Worm (Caenorhabditis elegans): ENCODE results near the gene Y51H7C.9.

Y51H7C.9 gene

DNA sequence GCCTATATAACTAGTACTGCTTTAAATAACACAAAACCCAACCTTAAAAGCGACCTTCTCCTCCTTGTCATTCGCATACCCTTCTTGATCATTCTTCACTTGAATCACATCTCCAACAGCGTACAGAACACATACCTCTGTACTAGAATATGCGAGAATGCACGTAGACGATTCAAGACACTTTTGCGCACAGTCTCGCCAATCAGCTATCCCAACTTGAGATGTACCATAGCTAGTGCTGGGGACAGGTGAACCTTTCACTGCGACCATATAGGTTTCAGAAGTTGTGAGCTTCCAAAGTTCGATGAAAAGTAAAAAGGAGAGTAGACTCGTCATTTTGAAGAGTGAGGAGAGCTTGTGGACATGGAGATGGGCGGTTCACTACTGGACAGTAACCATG, 13.6 kb downstream of the Y51H7C.9 start, which contains the start of gene F54D12.8:
Gene F54D12.8 (minus strand): TSS at position 336 of the 400 bp plus-strand sequence.
- TF ChIP-seq T22C8.4 (GFP tag; IDR thresholded peaks at IDR 0.05) (no peak), klf-2 (GFP tag; conservative IDR thresholded peaks at IDR 0.05) (no peak), flt-1 (GFP tag; IDR thresholded peaks at IDR 0.05) (no peak), tab-1 (GFP tag; IDR thresholded peaks at IDR 0.05) (no peak), ztf-29 (GFP tag; IDR thresholded peaks at IDR 0.05) (no peak), ztf-23 (GFP tag; IDR thresholded peaks at IDR 0.05) (no peak), cog-1 (tag; optimal IDR thresholded peaks at IDR 0.05) (no peak), med-1 (GFP tag; optimal IDR thresholded peaks at IDR 0.05; ENCODE audit: insufficient read depth) (no peak), ref-1 (GFP tag; conservative IDR thresholded peaks at IDR 0.05) (no peak)

DNA sequence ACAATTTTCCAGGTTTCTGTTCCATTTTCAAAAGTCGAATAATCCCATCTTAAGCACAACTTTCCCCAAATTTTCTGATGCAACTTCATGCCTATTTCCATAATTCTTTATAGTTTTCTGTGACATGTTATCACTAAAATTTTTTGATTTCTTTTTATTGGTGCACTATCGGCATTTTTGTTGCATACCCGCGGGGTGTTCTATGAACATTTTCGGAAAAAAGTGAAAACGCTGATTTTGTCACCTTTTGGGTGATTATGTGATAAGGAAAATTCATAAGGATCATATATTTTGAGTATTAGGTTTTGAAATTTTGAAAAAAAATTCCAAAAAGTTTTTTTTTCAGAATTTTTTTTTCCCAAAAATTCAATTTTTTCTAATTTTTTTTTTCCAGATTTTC, 24.8 kb downstream of the Y51H7C.9 start, which contains the start of gene aat-7:
Gene aat-7 (plus strand): TSS at position 393 of the 400 bp plus-strand sequence.
- no peak for TF ChIP-seq ref-1 (GFP tag; conservative IDR thresholded peaks at IDR 0.05)
- no peak for TF ChIP-seq med-1 (GFP tag; optimal IDR thresholded peaks at IDR 0.05; ENCODE audit: insufficient read depth)
- TF ChIP-seq tab-1 (GFP tag; IDR thresholded peaks at IDR 0.05): no peak
- no peak for TF ChIP-seq ztf-23 (GFP tag; IDR thresholded peaks at IDR 0.05)
- TF ChIP-seq T22C8.4 (GFP tag; IDR thresholded peaks at IDR 0.05): no peak
- TF ChIP-seq ztf-29 (GFP tag; IDR thresholded peaks at IDR 0.05): no peak
- TF ChIP-seq klf-2 (GFP tag; conservative IDR thresholded peaks at IDR 0.05): no peak
- TF ChIP-seq cog-1 (tag; optimal IDR thresholded peaks at IDR 0.05): no peak
- TF ChIP-seq flt-1 (GFP tag; IDR thresholded peaks at IDR 0.05): no peak

DNA sequence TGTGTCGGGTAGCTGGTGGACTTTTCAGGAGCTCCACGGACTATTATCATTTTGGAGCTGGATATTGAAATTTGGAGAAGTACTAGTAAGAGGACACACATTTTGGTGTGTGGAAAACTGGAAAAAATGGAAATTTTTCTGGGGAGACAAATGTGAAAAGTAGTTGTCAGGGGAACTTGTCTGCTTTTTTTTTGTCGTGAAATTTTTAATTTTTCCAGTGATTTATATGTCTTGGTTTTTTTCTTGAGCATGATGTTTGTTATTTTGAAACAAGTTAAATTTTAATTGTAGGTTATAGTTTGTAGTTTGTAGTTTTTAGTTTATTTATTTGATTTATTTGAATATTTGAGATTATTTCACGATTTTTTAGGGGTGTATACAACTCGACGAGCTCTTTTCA, 26.0 kb downstream of the Y51H7C.9 start, which contains the start of gene F54D12.7:
Gene F54D12.7 (minus strand): TSS at position 101 of the 400 bp plus-strand sequence.
- TF ChIP-seq med-1 (GFP tag; optimal IDR thresholded peaks at IDR 0.05; ENCODE audit: insufficient read depth) (no peak), ref-1 (GFP tag; conservative IDR thresholded peaks at IDR 0.05) (no peak), tab-1 (GFP tag; IDR thresholded peaks at IDR 0.05) (no peak), ztf-23 (GFP tag; IDR thresholded peaks at IDR 0.05) (no peak), ztf-29 (GFP tag; IDR thresholded peaks at IDR 0.05) (no peak), cog-1 (tag; optimal IDR thresholded peaks at IDR 0.05) (no peak), T22C8.4 (GFP tag; IDR thresholded peaks at IDR 0.05) (no peak), klf-2 (GFP tag; conservative IDR thresholded peaks at IDR 0.05) (no peak), flt-1 (GFP tag; IDR thresholded peaks at IDR 0.05) (no peak)

DNA sequence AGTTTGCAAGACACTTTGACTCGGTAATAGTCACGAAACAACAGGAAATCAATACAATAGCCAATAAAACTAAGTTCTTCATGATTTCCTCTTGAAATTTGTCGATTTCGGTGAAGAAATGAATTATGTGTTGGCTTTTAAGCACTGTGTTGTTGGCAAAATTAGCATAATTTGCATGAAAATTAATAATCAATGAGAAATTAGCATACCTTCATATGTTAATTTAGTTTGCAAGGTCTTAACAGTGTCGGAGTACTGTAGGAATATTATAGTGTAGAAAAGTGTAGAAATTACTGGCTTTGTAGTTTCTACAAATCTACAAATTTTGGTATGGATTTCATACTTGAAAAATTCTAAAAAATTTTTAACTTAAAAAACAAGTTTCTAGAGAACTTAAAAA, 29.7 kb downstream of the Y51H7C.9 start, which contains the start of gene F54D12.9:
Gene F54D12.9 (minus strand): TSS at position 101 of the 400 bp plus-strand sequence.
- no peak for TF ChIP-seq T22C8.4 (GFP tag; IDR thresholded peaks at IDR 0.05)
- TF ChIP-seq ztf-29 (GFP tag; IDR thresholded peaks at IDR 0.05): no peak
- no peak for TF ChIP-seq flt-1 (GFP tag; IDR thresholded peaks at IDR 0.05)
- TF ChIP-seq tab-1 (GFP tag; IDR thresholded peaks at IDR 0.05): no peak
- no peak for TF ChIP-seq ref-1 (GFP tag; conservative IDR thresholded peaks at IDR 0.05)
- no peak for TF ChIP-seq med-1 (GFP tag; optimal IDR thresholded peaks at IDR 0.05; ENCODE audit: insufficient read depth)
- no peak for TF ChIP-seq klf-2 (GFP tag; conservative IDR thresholded peaks at IDR 0.05)
- no peak for TF ChIP-seq cog-1 (tag; optimal IDR thresholded peaks at IDR 0.05)
- TF ChIP-seq ztf-23 (GFP tag; IDR thresholded peaks at IDR 0.05): no peak

DNA sequence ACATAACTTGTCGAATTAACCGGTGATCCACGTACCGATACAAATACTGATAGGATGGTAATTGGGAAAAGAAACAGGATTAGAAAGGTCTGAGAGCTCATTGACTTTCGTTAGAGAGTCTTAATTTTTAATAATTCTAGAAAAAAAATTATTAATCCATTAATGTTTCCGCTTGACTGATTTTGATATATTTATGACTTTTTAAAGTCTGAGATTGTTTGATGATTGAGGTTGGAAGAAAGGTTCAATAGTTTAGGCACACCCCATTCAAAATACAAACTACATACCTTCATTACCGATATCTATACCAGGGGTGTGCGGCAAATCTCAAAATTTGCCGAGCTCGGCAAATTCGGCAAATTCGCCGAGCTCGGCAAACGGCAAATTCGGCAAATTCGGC, 33.0 kb downstream of the Y51H7C.9 start, which contains the start of gene F54D12.10:
Gene F54D12.10 (minus strand): TSS at position 101 of the 400 bp plus-strand sequence.
- TF ChIP-seq tab-1 (GFP tag; IDR thresholded peaks at IDR 0.05): no peak
- no peak for TF ChIP-seq ztf-23 (GFP tag; IDR thresholded peaks at IDR 0.05)
- TF ChIP-seq T22C8.4 (GFP tag; IDR thresholded peaks at IDR 0.05): no peak
- no peak for TF ChIP-seq ztf-29 (GFP tag; IDR thresholded peaks at IDR 0.05)
- TF ChIP-seq ref-1 (GFP tag; conservative IDR thresholded peaks at IDR 0.05): no peak
- TF ChIP-seq flt-1 (GFP tag; IDR thresholded peaks at IDR 0.05): no peak
- TF ChIP-seq klf-2 (GFP tag; conservative IDR thresholded peaks at IDR 0.05): no peak
- no peak for TF ChIP-seq med-1 (GFP tag; optimal IDR thresholded peaks at IDR 0.05; ENCODE audit: insufficient read depth)
- no peak for TF ChIP-seq cog-1 (tag; optimal IDR thresholded peaks at IDR 0.05)

DNA sequence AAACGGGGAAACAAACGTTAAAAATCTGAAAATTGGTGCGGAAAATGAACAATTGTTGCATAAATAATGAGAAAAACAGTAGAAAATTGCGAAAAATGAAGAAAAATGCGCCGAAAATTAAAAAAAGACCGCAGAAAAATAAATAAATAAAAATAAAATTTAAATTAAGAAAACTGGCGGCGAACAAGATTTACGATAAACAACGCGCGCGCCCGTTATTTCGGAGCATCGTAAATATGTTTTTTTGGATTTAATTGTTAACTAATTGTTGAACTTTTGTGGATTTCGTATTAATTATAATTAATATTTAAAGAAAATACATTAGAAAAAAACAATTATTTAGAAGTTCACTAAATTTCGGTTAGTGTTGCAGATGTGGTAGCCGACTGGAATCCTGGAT, 34.5 kb downstream of the Y51H7C.9 start:
- no peak for TF ChIP-seq cog-1 (tag; optimal IDR thresholded peaks at IDR 0.05)
- TF ChIP-seq klf-2 (GFP tag; conservative IDR thresholded peaks at IDR 0.05): no peak
- no peak for TF ChIP-seq T22C8.4 (GFP tag; IDR thresholded peaks at IDR 0.05)
- TF ChIP-seq ztf-29 (GFP tag; IDR thresholded peaks at IDR 0.05): no peak
- TF ChIP-seq med-1 (GFP tag; optimal IDR thresholded peaks at IDR 0.05; ENCODE audit: insufficient read depth): no peak
- no peak for TF ChIP-seq flt-1 (GFP tag; IDR thresholded peaks at IDR 0.05)
- no peak for TF ChIP-seq ztf-23 (GFP tag; IDR thresholded peaks at IDR 0.05)
- TF ChIP-seq ref-1 (GFP tag; conservative IDR thresholded peaks at IDR 0.05): no peak

DNA sequence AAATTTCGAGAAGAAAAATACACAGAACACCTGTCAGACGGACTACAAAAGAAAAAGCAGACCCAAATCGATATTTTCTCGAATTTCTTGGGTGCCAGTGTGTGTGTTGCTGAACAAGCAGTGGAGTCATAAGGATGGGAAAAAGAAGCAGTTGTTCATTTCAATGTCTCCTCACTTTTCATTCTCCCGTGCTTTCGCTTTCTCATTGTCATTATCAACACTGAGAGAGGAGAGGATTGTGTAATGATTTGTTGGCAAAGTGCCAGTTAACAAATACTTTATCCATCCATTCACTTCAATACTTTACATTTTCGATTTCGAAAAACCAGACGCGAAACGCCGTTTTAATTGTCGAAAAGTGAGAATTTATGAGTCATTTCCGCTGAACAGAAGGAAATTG, 35.6 kb downstream of the Y51H7C.9 start:
- TF ChIP-seq cog-1 (tag; optimal IDR thresholded peaks at IDR 0.05) (no peak), ztf-29 (GFP tag; IDR thresholded peaks at IDR 0.05) (no peak), tab-1 (GFP tag; IDR thresholded peaks at IDR 0.05) (no peak), flt-1 (GFP tag; IDR thresholded peaks at IDR 0.05) (no peak), T22C8.4 (GFP tag; IDR thresholded peaks at IDR 0.05) (no peak), med-1 (GFP tag; optimal IDR thresholded peaks at IDR 0.05; ENCODE audit: insufficient read depth) (no peak), ztf-23 (GFP tag; IDR thresholded peaks at IDR 0.05) (no peak), klf-2 (GFP tag; conservative IDR thresholded peaks at IDR 0.05) (no peak), ref-1 (GFP tag; conservative IDR thresholded peaks at IDR 0.05) (no peak)

DNA sequence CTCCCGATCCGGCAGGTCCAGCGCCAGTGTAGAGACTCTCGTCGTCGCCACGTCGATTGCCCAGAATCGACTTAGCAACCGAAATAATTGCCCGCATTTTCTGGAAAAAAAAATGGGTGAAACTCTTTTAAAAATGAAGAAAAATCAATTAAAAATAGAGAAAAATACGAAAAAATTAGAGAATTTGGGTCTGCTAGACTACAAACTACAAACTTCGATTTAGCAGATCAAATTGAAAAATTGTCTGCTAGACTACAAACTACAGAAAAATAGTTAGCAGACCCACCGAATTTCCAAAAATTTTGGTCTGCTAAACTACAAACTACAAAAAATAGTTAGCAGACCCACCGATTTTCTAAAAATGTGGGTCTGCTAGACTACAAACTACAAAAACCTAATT, 36.4 kb downstream of the Y51H7C.9 start, which contains the start of gene rog-1:
Gene rog-1 (minus strand): TSS at position 101 of the 400 bp plus-strand sequence.
- TF ChIP-seq cog-1 (tag; optimal IDR thresholded peaks at IDR 0.05) (no peak), ref-1 (GFP tag; conservative IDR thresholded peaks at IDR 0.05) (no peak), med-1 (GFP tag; optimal IDR thresholded peaks at IDR 0.05; ENCODE audit: insufficient read depth) (no peak)

DNA sequence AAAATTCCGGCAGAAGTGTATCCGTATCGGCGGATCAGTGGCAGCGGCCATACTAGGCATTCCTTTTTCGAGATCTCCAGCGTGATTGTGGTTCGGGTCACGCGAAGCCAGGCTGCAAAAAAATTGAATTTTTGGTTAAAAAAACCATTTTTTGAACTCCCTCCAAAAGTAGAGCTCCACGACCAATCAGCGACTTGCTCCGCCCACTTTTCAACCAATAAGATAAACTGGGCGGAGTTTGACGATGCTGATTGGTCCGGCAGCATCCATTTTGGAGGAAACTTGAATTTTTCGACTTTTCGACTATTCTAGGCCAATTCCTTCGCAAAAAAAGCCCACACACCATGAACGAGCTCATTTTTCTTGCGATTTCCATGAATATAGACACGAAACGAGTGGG, 36.8 kb downstream of the Y51H7C.9 start:
- TF ChIP-seq klf-2 (GFP tag; conservative IDR thresholded peaks at IDR 0.05) (no peak), ref-1 (GFP tag; conservative IDR thresholded peaks at IDR 0.05) (no peak), ztf-23 (GFP tag; IDR thresholded peaks at IDR 0.05) (no peak), ztf-29 (GFP tag; IDR thresholded peaks at IDR 0.05) (no peak), med-1 (GFP tag; optimal IDR thresholded peaks at IDR 0.05; ENCODE audit: insufficient read depth) (no peak), T22C8.4 (GFP tag; IDR thresholded peaks at IDR 0.05) (no peak), tab-1 (GFP tag; IDR thresholded peaks at IDR 0.05) (no peak), flt-1 (GFP tag; IDR thresholded peaks at IDR 0.05) (no peak), cog-1 (tag; optimal IDR thresholded peaks at IDR 0.05) (no peak)

Data from whole organism, midembryonic.